Worm (Caenorhabditis elegans) whole organism, L3 larva: Measurements from ENCODE around the gene K02D10.1.

Source experiments
- R02D3.7 ChIP-seq: fragments of 150-350 bp; optimal IDR thresholded peaks from 2 replicates; lab custom pipeline; 2014; ENCODE audit warnings: missing biosample characterization, missing genetic modification characterization
- ZK546.5 ChIP-seq: sonication (generic microtip); optimal IDR thresholded peaks from 2 replicates; lab custom pipeline; 2017; ENCODE audit warnings: missing biosample characterization, missing genetic modification characterization
- aly-2 ChIP-seq: fragments of 150-350 bp; optimal IDR thresholded peaks from 2 replicates; lab custom pipeline; 2014; ENCODE audit warnings: missing biosample characterization, missing genetic modification characterization
- ama-1 ChIP-seq: fragments of 150-350 bp; optimal IDR thresholded peaks from 2 replicates; lab custom pipeline; 2018
- ceh-16 ChIP-seq: sonication (generic microtip); optimal IDR thresholded peaks from 2 replicates; lab custom pipeline; 2017; ENCODE audit warnings: missing biosample characterization, missing genetic modification characterization
- ceh-28 ChIP-seq: fragments of 150-350 bp; optimal IDR thresholded peaks from 2 replicates; lab custom pipeline; 2014; ENCODE audit warnings: missing biosample characterization, missing genetic modification reagents, missing genetic modification characterization
- ceh-82 ChIP-seq: fragments of 150-350 bp; optimal IDR thresholded peaks from 2 replicates; lab custom pipeline; 2014; ENCODE audit warnings: missing biosample characterization, missing genetic modification characterization
- daf-12 ChIP-seq: fragments of 150-350 bp; optimal IDR thresholded peaks from 2 replicates; lab custom pipeline; 2014; ENCODE audit warnings: missing biosample characterization, missing genetic modification reagents, missing genetic modification characterization
- egl-27 ChIP-seq: sonication (generic microtip); optimal IDR thresholded peaks from 4 replicates; lab custom pipeline; 2017; ENCODE audit warnings: missing biosample characterization, missing genetic modification reagents, missing genetic modification characterization
- egl-5 ChIP-seq: fragments of 150-350 bp; optimal IDR thresholded peaks from 2 replicates; lab custom pipeline; 2017; ENCODE audit warnings: missing biosample characterization, missing genetic modification reagents, missing genetic modification characterization, inconsistent platforms
- elt-1 ChIP-seq: fragments of 150-350 bp; optimal IDR thresholded peaks from 2 replicates; lab custom pipeline; 2014; ENCODE audit warnings: missing biosample characterization, missing genetic modification characterization
- elt-2 ChIP-seq: sonication (generic microtip); optimal IDR thresholded peaks from 2 replicates; lab custom pipeline; 2016; ENCODE audit warnings: missing genetic modification reagents, mild to moderate bottlenecking, missing genetic modification characterization, missing compliant biosample characterization
- elt-3 ChIP-seq, 3 experiments: fragments of 150-350 bp in 1 of 3; sonication (generic microtip) in 2 of 3; optimal IDR thresholded peaks; 2 replicates in 2 of 3; 4 replicates in 1 of 3; lab custom pipeline; 2014 to 2017; ENCODE audit warnings: missing biosample characterization in 3 of 3, missing genetic modification characterization in 3 of 3
- eor-1 ChIP-seq, 2 experiments: fragments of 150-350 bp; optimal IDR thresholded peaks; 2 replicates each; lab custom pipeline; 2014 to 2018; ENCODE audit warnings: missing biosample characterization in 2 of 2, missing genetic modification characterization in 2 of 2
- fkh-2 ChIP-seq: fragments of 150-350 bp; optimal IDR thresholded peaks from 2 replicates; lab custom pipeline; 2014; ENCODE audit warnings: missing biosample characterization, missing genetic modification reagents, missing genetic modification characterization
- fos-1 ChIP-seq: fragments of 150-350 bp; optimal IDR thresholded peaks from 2 replicates; lab custom pipeline; 2014; ENCODE audit warnings: missing biosample characterization, missing genetic modification characterization
- hmg-11 ChIP-seq: sonication (generic microtip); optimal IDR thresholded peaks from 2 replicates; lab custom pipeline; 2016; ENCODE audit warnings: missing genetic modification characterization, missing compliant biosample characterization
- jun-1 ChIP-seq: fragments of 150-350 bp; optimal IDR thresholded peaks from 2 replicates; lab custom pipeline; 2014; ENCODE audit warnings: missing biosample characterization, missing genetic modification reagents, missing genetic modification characterization
- lin-15B ChIP-seq: fragments of 150-350 bp; optimal IDR thresholded peaks from 2 replicates; lab custom pipeline; 2014; ENCODE audit warnings: missing biosample characterization, missing genetic modification characterization
- lin-39 ChIP-seq: fragments of 150-350 bp; optimal IDR thresholded peaks from 2 replicates; lab custom pipeline; 2018; ENCODE audit warnings: missing biosample characterization, missing genetic modification reagents, missing genetic modification characterization
- lsy-12 ChIP-seq: sonication (generic microtip); optimal IDR thresholded peaks from 2 replicates; lab custom pipeline; 2016; ENCODE audit warnings: mild to moderate bottlenecking, missing genetic modification characterization, missing compliant biosample characterization
- mdl-1 ChIP-seq: fragments of 150-350 bp; optimal IDR thresholded peaks from 2 replicates; lab custom pipeline; 2014; ENCODE audit warnings: missing biosample characterization, missing genetic modification characterization
- mml-1 ChIP-seq: fragments of 150-350 bp; sonication (generic microtip); optimal IDR thresholded peaks from 3 replicates; lab custom pipeline; 2014; ENCODE audit warnings: missing biosample characterization, missing genetic modification characterization
- nfya-1 ChIP-seq: sonication (generic microtip); optimal IDR thresholded peaks from 2 replicates; lab custom pipeline; 2017; ENCODE audit warnings: missing genetic modification characterization, mild to moderate bottlenecking, missing compliant biosample characterization, antibody characterized with exemption, moderate library complexity; ENCODE audit not compliant: insufficient read depth
- nhr-11 ChIP-seq: fragments of 150-350 bp; optimal IDR thresholded peaks from 2 replicates; lab custom pipeline; 2014; ENCODE audit warnings: missing biosample characterization, missing genetic modification characterization
- nhr-23 ChIP-seq: fragments of 150-350 bp; optimal IDR thresholded peaks from 2 replicates; lab custom pipeline; 2014; ENCODE audit warnings: missing biosample characterization, missing genetic modification reagents, missing genetic modification characterization
- nhr-237 ChIP-seq: fragments of 150-350 bp; optimal IDR thresholded peaks from 2 replicates; lab custom pipeline; 2014; ENCODE audit warnings: missing biosample characterization, missing genetic modification characterization
- nhr-25 ChIP-seq: sonication (generic microtip); optimal IDR thresholded peaks from 2 replicates; lab custom pipeline; 2017; ENCODE audit warnings: missing biosample characterization, missing genetic modification characterization
- nhr-28 ChIP-seq: fragments of 150-350 bp; optimal IDR thresholded peaks from 2 replicates; lab custom pipeline; 2014; ENCODE audit warnings: missing biosample characterization, missing genetic modification characterization
- nhr-43 ChIP-seq: sonication (generic microtip); optimal IDR thresholded peaks from 2 replicates; lab custom pipeline; 2016; ENCODE audit warnings: mild to moderate bottlenecking, missing genetic modification characterization, missing compliant biosample characterization; ENCODE audit not compliant: poor library complexity, severe bottlenecking
- nhr-67 ChIP-seq: fragments of 150-350 bp; optimal IDR thresholded peaks from 2 replicates; lab custom pipeline; 2014; ENCODE audit warnings: missing biosample characterization, missing genetic modification characterization
- nhr-76 ChIP-seq: fragments of 150-350 bp; sonication (generic microtip); optimal IDR thresholded peaks from 5 replicates; lab custom pipeline; 2014; ENCODE audit warnings: missing biosample characterization, missing genetic modification characterization
- nhr-77 ChIP-seq: fragments of 150-350 bp; optimal IDR thresholded peaks from 2 replicates; lab custom pipeline; 2014; ENCODE audit warnings: missing biosample characterization, missing genetic modification characterization
- pha-4 ChIP-seq: fragments of 150-350 bp; optimal IDR thresholded peaks from 2 replicates; lab custom pipeline; 2014; ENCODE audit warnings: missing biosample characterization, missing genetic modification reagents, missing genetic modification characterization
- pqm-1 ChIP-seq: fragments of 150-350 bp; optimal IDR thresholded peaks from 2 replicates; lab custom pipeline; 2017; ENCODE audit warnings: missing biosample characterization, missing genetic modification characterization, inconsistent platforms
- sea-2 ChIP-seq: fragments of 150-350 bp; sonication (generic microtip); optimal IDR thresholded peaks from 4 replicates; lab custom pipeline; 2014; ENCODE audit warnings: missing biosample characterization, missing genetic modification reagents, missing genetic modification characterization
- skn-1 ChIP-seq: fragments of 150-350 bp; optimal IDR thresholded peaks from 2 replicates; lab custom pipeline; 2014; ENCODE audit warnings: missing biosample characterization, missing genetic modification characterization
- snpc-4 ChIP-seq: fragments of 150-350 bp; optimal IDR thresholded peaks from 2 replicates; lab custom pipeline; 2014; ENCODE audit warnings: missing biosample characterization, missing genetic modification characterization
- tbx-2 ChIP-seq: sonication (generic microtip); optimal IDR thresholded peaks from 2 replicates; lab custom pipeline; 2016; ENCODE audit warnings: mild to moderate bottlenecking, missing genetic modification characterization, missing compliant biosample characterization
- unc-39 ChIP-seq: sonication (generic microtip); optimal IDR thresholded peaks from 4 replicates; lab custom pipeline; 2017; ENCODE audit warnings: missing biosample characterization, missing genetic modification characterization
- unc-62 ChIP-seq: fragments of 150-350 bp; sonication (generic microtip); optimal IDR thresholded peaks from 4 replicates; lab custom pipeline; 2014; ENCODE audit warnings: missing biosample characterization, missing genetic modification reagents, missing genetic modification characterization
- zag-1 ChIP-seq: fragments of 150-350 bp; optimal IDR thresholded peaks from 2 replicates; lab custom pipeline; 2014; ENCODE audit warnings: missing biosample characterization, missing genetic modification characterization
- ztf-4 ChIP-seq: fragments of 150-350 bp; optimal IDR thresholded peaks from 2 replicates; lab custom pipeline; 2014; ENCODE audit warnings: missing biosample characterization, missing genetic modification characterization

K02D10.1 gene

DNA sequence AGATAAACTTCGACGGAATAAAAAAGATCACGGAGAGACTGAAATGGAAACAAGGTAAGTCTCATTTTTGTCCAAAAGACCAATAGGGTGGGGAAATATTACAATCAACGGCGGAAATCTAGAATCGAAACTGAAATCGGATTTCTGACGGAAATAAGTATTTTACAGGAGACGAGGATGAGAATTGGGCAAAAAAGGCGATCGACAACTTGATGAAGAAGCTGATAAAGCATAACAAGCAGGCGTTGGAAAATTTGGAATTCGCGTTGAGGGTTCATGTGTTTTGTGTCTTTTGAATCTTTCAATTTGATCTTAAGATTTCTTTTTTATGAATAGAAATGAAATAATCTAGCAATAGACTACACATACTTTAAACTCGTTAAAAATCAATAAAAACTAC is 18.7 kb upstream of the K02D10.1 start, which contains the start of gene ugtp-1:
TSS of gene ugtp-1 (minus strand) at position 101 of the 400 bp plus-strand sequence.
- no peak for TF ChIP-seq R02D3.7
- peak; percentile 6 for TF ChIP-seq elt-1

DNA sequence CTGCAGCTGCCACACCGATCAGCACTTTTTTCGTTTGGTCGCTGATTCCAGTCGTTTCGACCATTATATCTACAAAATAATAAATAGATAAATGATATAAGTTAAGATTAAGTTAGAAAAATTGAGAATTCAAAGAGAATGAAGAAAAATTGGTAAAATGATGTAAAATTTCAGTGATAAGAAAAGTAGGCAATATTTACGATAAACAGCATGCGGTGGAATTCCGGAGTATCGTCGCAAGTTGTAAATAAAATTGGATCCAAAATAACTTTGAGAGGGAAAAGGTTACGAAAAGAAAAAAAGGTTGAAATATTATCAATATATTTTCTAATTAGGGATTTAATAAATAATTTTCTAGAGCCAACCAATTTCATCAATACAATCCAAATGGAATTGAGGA is 14.7 kb upstream of the K02D10.1 start, which contains the start of gene tomm-70:
TSS of gene tomm-70 (minus strand) at position 69 of the 400 bp plus-strand sequence.
- TF ChIP-seq aly-2 (tag; lab: Kevin White, UChicago) (no peak), skn-1 (tag; lab: Kevin White, UChicago) (no peak), ceh-16 (tag; lab: Kevin White, UChicago) (no peak), eor-1 (tag; optimal IDR thresholded peaks at IDR 0.05; lab: Kevin White, UChicago) (no peak), daf-12 (tag; lab: Kevin White, UChicago) (no peak), fos-1 (tag; lab: Kevin White, UChicago) (no peak), unc-39 (tag; lab: Kevin White, UChicago) (no peak), mdl-1 (tag; lab: Kevin White, UChicago) (no peak), snpc-4 (tag; lab: Kevin White, UChicago) (no peak), jun-1 (tag; lab: Kevin White, UChicago) (no peak), tbx-2 (tag; lab: Kevin White, UChicago) (no peak), R02D3.7 (peak; percentile 63), nhr-28 (tag; lab: Kevin White, UChicago) (no peak), lsy-12 (no peak), lin-39 (tag; lab: Kevin White, UChicago) (no peak), nhr-67 (tag; lab: Kevin White, UChicago) (no peak), elt-3 (tag; optimal IDR thresholded peaks at IDR 0.05; lab: Kevin White, UChicago) (no peak), nhr-43 (tag; lab: Kevin White, UChicago) (no peak), sea-2 (GFP tag; lab: Kevin White, UChicago) (no peak), egl-5 (tag; lab: Kevin White, UChicago) (no peak), nhr-237 (tag; lab: Kevin White, UChicago) (no peak), elt-2 (tag; lab: Kevin White, UChicago) (peak; percentile 26), hmg-11 (tag; lab: Kevin White, UChicago) (peak; percentile 7), lin-15B (no peak), nhr-76 (tag; lab: Kevin White, UChicago) (no peak), ceh-82 (tag; lab: Kevin White, UChicago) (no peak), ama-1 (lab: Kevin White, UChicago) (no peak), nhr-23 (no peak), ceh-28 (tag; lab: Kevin White, UChicago) (no peak), ZK546.5 (no peak), pqm-1 (no peak), egl-27 (tag; lab: Kevin White, UChicago) (no peak), elt-1 (no peak), mml-1 (tag; lab: Kevin White, UChicago) (no peak), pha-4 (tag; lab: Kevin White, UChicago) (peak; percentile 79), zag-1 (tag; lab: Kevin White, UChicago) (no peak), unc-62 (GFP tag; lab: Kevin White, UChicago) (no peak), ztf-4 (tag; lab: Kevin White, UChicago) (no peak), nhr-77 (tag; lab: Kevin White, UChicago) (no peak), nhr-11 (tag; lab: Kevin White, UChicago) (no peak), nhr-25 (no peak), nfya-1 (peak; percentile 18), fkh-2 (tag; lab: Kevin White, UChicago) (no peak)
